Worm (Caenorhabditis elegans) whole organism, early embryonic: ENCODE measurements around the gene str-115.

Experiments
- B0310.2 ChIP-seq: sonication (generic microtip); optimal IDR thresholded peaks from 2 replicates; lab custom pipeline; 2016; ENCODE audit warnings: mild to moderate bottlenecking, missing genetic modification characterization, missing compliant biosample characterization
- F13C5.2 ChIP-seq: sonication (generic microtip); optimal IDR thresholded peaks from 2 replicates; lab custom pipeline; 2017; ENCODE audit warnings: mild to moderate bottlenecking, missing genetic modification characterization, inconsistent platforms, missing compliant biosample characterization
- aly-1 ChIP-seq: sonication (generic microtip); optimal IDR thresholded peaks from 2 replicates; lab custom pipeline; 2016; ENCODE audit warnings: missing genetic modification characterization, missing compliant biosample characterization
- ama-1 ChIP-seq: fragments of 150-350 bp; optimal IDR thresholded peaks from 2 replicates; lab custom pipeline; 2014
- ceh-13 ChIP-seq: fragments of 200-800 bp; sonication (Bioruptor generic); optimal IDR thresholded peaks from 2 replicates; lab custom pipeline; 2018; ENCODE audit warnings: mild to moderate bottlenecking, missing genetic modification characterization, missing compliant biosample characterization
- ceh-36 ChIP-seq: sonication (generic microtip); optimal IDR thresholded peaks from 2 replicates; lab custom pipeline; 2016; ENCODE audit warnings: missing genetic modification characterization, inconsistent platforms, missing compliant biosample characterization
- ets-7 ChIP-seq: sonication (generic microtip); optimal IDR thresholded peaks from 2 replicates; lab custom pipeline; 2016; ENCODE audit warnings: missing genotype, missing genetic modification characterization, missing compliant biosample characterization
- flt-1 ChIP-seq: fragments of 200-800 bp; sonication (Bioruptor generic); IDR thresholded peaks from 2 replicates; pipeline ENCODE4 v1.3.6; 2022; ENCODE audit warnings: missing genetic modification characterization, missing compliant biosample characterization
- hmbx-1 ChIP-seq: sonication (generic microtip); optimal IDR thresholded peaks from 2 replicates; lab custom pipeline; 2016; ENCODE audit warnings: mild to moderate bottlenecking, missing genetic modification characterization, missing compliant biosample characterization
- hmg-4 ChIP-seq: fragments of 200-800 bp; sonication (Bioruptor generic); optimal IDR thresholded peaks from 2 replicates; lab custom pipeline; 2018; ENCODE audit warnings: mild to moderate bottlenecking, missing genetic modification characterization, missing compliant biosample characterization
- hnd-1 ChIP-seq: sonication (generic microtip); optimal IDR thresholded peaks from 2 replicates; lab custom pipeline; 2016; ENCODE audit warnings: missing genetic modification characterization, missing compliant biosample characterization
- pes-1 ChIP-seq: fragments of 200-800 bp; sonication (Bioruptor generic); IDR thresholded peaks from 2 replicates; pipeline ENCODE4 v1.3.6; 2022; ENCODE audit warnings: missing genetic modification reagents, missing genetic modification characterization, missing compliant biosample characterization
- scrt-1 ChIP-seq: fragments of 200-800 bp; sonication (Bioruptor generic); IDR thresholded peaks from 2 replicates; pipeline ENCODE4 v1.3.6; 2022; ENCODE audit warnings: missing genetic modification characterization, missing compliant biosample characterization
- sea-1 ChIP-seq: fragments of 200-800 bp; sonication (Bioruptor generic); conservative IDR thresholded peaks from 2 replicates; pipeline ENCODE4 v1.3.6; 2022; ENCODE audit warnings: missing genetic modification characterization, missing compliant biosample characterization
- tbx-11 ChIP-seq: fragments of 200-800 bp; sonication (Bioruptor generic); IDR thresholded peaks from 2 replicates; pipeline ENCODE4 v1.3.6; 2022; ENCODE audit warnings: missing genetic modification characterization, missing compliant biosample characterization
- tbx-37 ChIP-seq: fragments of 200-800 bp; sonication (Bioruptor generic); conservative IDR thresholded peaks from 2 replicates; pipeline ENCODE4 v1.3.6; 2022; ENCODE audit warnings: missing genetic modification reagents, missing genetic modification characterization, missing compliant biosample characterization
- tra-4 ChIP-seq: sonication (generic microtip); optimal IDR thresholded peaks from 2 replicates; lab custom pipeline; 2017; ENCODE audit warnings: missing genetic modification characterization, missing compliant biosample characterization

Gene str-115

DNA sequence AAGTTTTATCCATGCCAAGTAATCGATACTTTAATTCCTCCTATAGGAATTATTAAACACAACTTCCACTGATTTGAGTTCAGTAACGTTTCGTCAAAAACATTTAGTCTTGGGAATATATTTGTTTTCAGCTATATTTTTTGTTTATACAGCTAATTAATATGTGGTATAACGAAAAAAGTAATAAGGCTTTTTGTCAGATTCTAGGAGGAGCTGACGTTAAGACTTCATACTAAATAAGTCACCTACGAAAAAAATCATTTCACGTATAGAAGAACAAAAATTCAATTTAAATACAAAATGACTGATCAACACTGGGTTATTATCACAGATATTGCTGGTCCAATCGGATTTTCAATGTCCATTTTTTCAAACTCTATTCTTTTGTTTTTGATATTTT is at the start of gene str-115:
str-115 (plus strand) TSS at position 301 of the 400 bp plus-strand sequence.
- no peak for TF ChIP-seq hnd-1
- TF ChIP-seq flt-1: no peak
- no peak for TF ChIP-seq F13C5.2 (tag; lab: Kevin White, UChicago)
- TF ChIP-seq hmbx-1 (tag; lab: Kevin White, UChicago): no peak
- no peak for TF ChIP-seq ceh-13 (GFP tag; lab: Kevin White, UChicago)
- no peak for TF ChIP-seq ceh-36 (tag; lab: Kevin White, UChicago)
- no peak for TF ChIP-seq aly-1
- TF ChIP-seq tra-4 (tag; lab: Kevin White, UChicago): no peak

DNA sequence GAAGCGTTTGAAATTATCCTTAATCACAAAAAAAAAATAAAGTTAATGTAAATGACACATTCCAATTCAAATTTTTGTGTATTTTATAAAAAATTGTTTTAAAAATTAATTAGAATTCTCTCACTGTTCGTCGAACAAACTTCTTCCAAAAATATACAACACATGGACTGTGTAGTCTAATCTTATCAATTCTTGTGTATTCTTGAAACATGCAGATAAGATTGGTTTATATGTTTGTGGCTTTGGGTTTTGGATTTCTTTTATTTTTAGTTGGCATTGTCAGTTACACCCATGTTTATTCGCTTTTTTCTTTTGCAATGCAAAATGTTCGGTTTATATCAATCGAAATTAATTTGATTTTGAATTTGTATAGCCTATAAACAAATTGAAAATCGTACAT is 48.5 kb upstream of the str-115 start:
- no peak for TF ChIP-seq B0310.2 (tag; lab: Kevin White, UChicago)
- TF ChIP-seq pes-1 (GFP tag; lab: Robert Waterston, UW): no peak
- TF ChIP-seq ceh-36 (tag; lab: Kevin White, UChicago): no peak
- TF ChIP-seq ama-1 (lab: Kevin White, UChicago): no peak
- no peak for TF ChIP-seq hmbx-1 (tag; lab: Kevin White, UChicago)
- TF ChIP-seq ceh-13 (GFP tag; lab: Kevin White, UChicago): no peak
- TF ChIP-seq scrt-1: no peak
- TF ChIP-seq hmg-4 (GFP tag; lab: Kevin White, UChicago): no peak
- TF ChIP-seq ets-7 (tag; lab: Kevin White, UChicago): no peak
- no peak for TF ChIP-seq tra-4 (tag; lab: Kevin White, UChicago)
- TF ChIP-seq tbx-11 (GFP tag; lab: Robert Waterston, UW): no peak
- TF ChIP-seq aly-1: no peak
- TF ChIP-seq hnd-1: no peak

DNA sequence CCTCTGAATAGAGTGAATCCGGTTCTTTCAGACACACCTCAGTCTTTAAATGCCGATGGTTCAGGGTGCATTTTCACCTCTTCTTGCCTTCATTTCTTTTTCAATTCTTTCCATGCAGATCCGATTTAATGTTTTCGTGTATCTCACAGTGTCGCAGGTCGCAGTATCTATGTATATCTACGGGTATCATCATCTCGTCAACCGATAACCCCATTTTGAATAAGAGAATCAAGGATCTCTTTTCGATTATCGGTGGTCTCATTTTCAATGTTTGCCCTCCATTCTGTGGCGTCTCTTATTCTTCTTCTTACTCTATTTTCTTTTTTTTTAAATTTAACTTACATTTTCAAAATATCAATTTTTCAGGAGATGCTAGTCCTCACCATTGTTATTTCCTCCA is 48.0 kb upstream of the str-115 start, which contains the start of gene T19B10.2:
T19B10.2 (plus strand) TSS at position 367 of the 400 bp plus-strand sequence.
- no peak for TF ChIP-seq ceh-13 (GFP tag; lab: Kevin White, UChicago)
- TF ChIP-seq scrt-1: no peak
- no peak for TF ChIP-seq tra-4 (tag; lab: Kevin White, UChicago)
- no peak for TF ChIP-seq hmg-4 (GFP tag; lab: Kevin White, UChicago)
- TF ChIP-seq hnd-1: no peak
- no peak for TF ChIP-seq ama-1 (lab: Kevin White, UChicago)
- no peak for TF ChIP-seq tbx-11 (GFP tag; lab: Robert Waterston, UW)
- TF ChIP-seq ceh-36 (tag; lab: Kevin White, UChicago): no peak
- no peak for TF ChIP-seq flt-1
- no peak for TF ChIP-seq F13C5.2 (tag; lab: Kevin White, UChicago)
- TF ChIP-seq pes-1 (GFP tag; lab: Robert Waterston, UW): no peak
- no peak for TF ChIP-seq B0310.2 (tag; lab: Kevin White, UChicago)
- no peak for TF ChIP-seq ets-7 (tag; lab: Kevin White, UChicago)
- TF ChIP-seq aly-1: no peak
- no peak for TF ChIP-seq sea-1 (GFP tag; lab: Robert Waterston, UW)
- no peak for TF ChIP-seq hmbx-1 (tag; lab: Kevin White, UChicago)

DNA sequence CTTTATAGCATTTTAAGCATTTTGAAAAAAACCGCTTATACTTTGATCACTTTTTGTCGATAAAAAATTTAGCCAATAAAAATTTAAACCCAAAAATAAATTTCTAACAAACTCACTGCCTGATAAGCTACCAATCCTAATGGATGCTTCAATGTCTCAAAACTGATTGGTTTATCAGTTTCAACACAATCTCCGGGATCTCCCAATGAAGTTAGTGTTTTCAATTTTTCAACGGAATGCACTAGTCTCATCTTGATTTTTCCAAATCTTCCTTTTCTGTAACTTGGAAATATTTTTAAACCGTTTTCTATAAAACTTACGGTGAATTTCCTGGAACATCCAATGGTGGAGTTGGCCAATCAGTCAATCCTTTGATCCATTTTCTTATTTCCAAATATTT is 45.2 kb upstream of the str-115 start:
- TF ChIP-seq tra-4 (tag; lab: Kevin White, UChicago): no peak
- TF ChIP-seq ceh-13 (GFP tag; lab: Kevin White, UChicago): no peak
- no peak for TF ChIP-seq hmbx-1 (tag; lab: Kevin White, UChicago)
- no peak for TF ChIP-seq F13C5.2 (tag; lab: Kevin White, UChicago)
- TF ChIP-seq hnd-1: no peak
- no peak for TF ChIP-seq pes-1 (GFP tag; lab: Robert Waterston, UW)
- TF ChIP-seq aly-1: no peak
- TF ChIP-seq hmg-4 (GFP tag; lab: Kevin White, UChicago): no peak
- no peak for TF ChIP-seq scrt-1
- TF ChIP-seq tbx-11 (GFP tag; lab: Robert Waterston, UW): no peak
- no peak for TF ChIP-seq ceh-36 (tag; lab: Kevin White, UChicago)
- no peak for TF ChIP-seq B0310.2 (tag; lab: Kevin White, UChicago)
- no peak for TF ChIP-seq tbx-37 (GFP tag; lab: Robert Waterston, UW)
- TF ChIP-seq ama-1 (lab: Kevin White, UChicago): no peak
- TF ChIP-seq ets-7 (tag; lab: Kevin White, UChicago): no peak
- TF ChIP-seq sea-1 (GFP tag; lab: Robert Waterston, UW): no peak
- no peak for TF ChIP-seq flt-1

DNA sequence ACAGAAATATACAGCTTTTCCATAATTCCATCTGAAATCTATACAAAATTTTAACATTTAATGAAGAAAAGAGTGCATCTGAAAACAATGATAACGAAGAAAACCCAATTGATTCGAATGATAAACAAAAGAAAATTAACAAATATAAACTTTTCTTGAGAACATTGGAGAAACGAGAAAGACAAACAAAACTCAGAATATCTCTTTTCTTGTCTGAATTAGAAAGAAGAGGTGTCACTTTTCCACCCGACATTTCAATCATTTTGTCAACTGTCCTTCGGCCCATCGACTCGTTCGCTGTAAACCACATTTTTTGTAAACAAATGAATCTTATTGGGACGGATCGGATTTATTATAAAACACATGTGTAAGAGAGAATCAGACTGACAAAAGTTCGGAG is 42.9 kb upstream of the str-115 start, which contains the start of gene bgal-1:
bgal-1 (minus strand) TSS at position 38 of the 400 bp plus-strand sequence.
- TF ChIP-seq ceh-13 (GFP tag; lab: Kevin White, UChicago) (no peak), hmbx-1 (tag; lab: Kevin White, UChicago) (no peak), tra-4 (tag; lab: Kevin White, UChicago) (no peak), ceh-36 (tag; lab: Kevin White, UChicago) (no peak), hnd-1 (no peak), pes-1 (GFP tag; lab: Robert Waterston, UW) (no peak), flt-1 (no peak), aly-1 (no peak), hmg-4 (GFP tag; lab: Kevin White, UChicago) (no peak), ets-7 (tag; lab: Kevin White, UChicago) (no peak), scrt-1 (no peak), tbx-37 (GFP tag; lab: Robert Waterston, UW) (no peak), F13C5.2 (tag; lab: Kevin White, UChicago) (no peak), sea-1 (GFP tag; lab: Robert Waterston, UW) (no peak), ama-1 (lab: Kevin White, UChicago) (no peak)

DNA sequence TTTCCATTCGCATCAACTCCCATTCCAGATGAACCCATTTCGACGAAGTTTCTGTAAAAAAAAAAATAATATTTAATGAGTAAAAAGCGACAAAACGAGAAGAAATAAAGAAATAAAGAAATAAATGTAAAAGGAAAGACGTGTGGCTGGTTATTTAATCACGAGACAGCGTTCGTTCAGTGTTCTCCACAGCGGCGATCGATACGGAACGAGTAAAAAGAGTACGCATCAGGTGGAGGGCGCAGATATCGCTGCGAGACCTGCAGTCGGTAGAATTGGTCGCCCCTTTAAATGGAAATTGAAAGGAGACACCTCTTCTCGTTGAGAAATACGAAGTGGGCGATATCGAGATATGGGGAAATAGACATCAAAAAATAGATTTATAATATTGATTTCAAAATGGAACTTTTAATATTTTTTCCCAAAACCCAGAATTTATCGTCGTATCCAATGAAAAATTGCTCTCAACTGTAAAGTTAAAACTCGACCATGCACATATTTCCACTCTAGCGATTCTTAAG is 40.2 kb upstream of the str-115 start, which contains the start of gene pqn-70:
pqn-70 (minus strand) TSS at position 51 of the 521 bp plus-strand sequence.
- peak; percentile 39 for TF ChIP-seq F13C5.2 (tag; lab: Kevin White, UChicago)
- peak; percentile 60 for TF ChIP-seq hmg-4 (GFP tag; lab: Kevin White, UChicago)
- TF ChIP-seq tra-4 (tag; lab: Kevin White, UChicago): no peak
- no peak for TF ChIP-seq tbx-11 (GFP tag; lab: Robert Waterston, UW)
- no peak for TF ChIP-seq ceh-36 (tag; lab: Kevin White, UChicago)
- no peak for TF ChIP-seq ama-1 (lab: Kevin White, UChicago)
- TF ChIP-seq flt-1: no peak
- 0 out of 2 replicates have a peak, but pooled peaks have one; percentile 11 for TF ChIP-seq tbx-37 (GFP tag; lab: Robert Waterston, UW)
- TF ChIP-seq scrt-1: no peak
- no peak for TF ChIP-seq hnd-1
- TF ChIP-seq hmbx-1 (tag; lab: Kevin White, UChicago): no peak
- no peak for TF ChIP-seq sea-1 (GFP tag; lab: Robert Waterston, UW)
- TF ChIP-seq B0310.2 (tag; lab: Kevin White, UChicago): no peak
- TF ChIP-seq ceh-13 (GFP tag; lab: Kevin White, UChicago): no peak
